Worm (Caenorhabditis elegans) whole organism, young adult: Measurements from ENCODE around the gene srw-67.

ENCODE experiments used
- F55B11.4 ChIP-seq: sonication (generic microtip); optimal IDR thresholded peaks from 2 replicates; lab custom pipeline; 2016; ENCODE audit warnings: missing compliant biosample characterization, missing genetic modification characterization, borderline replicate concordance; ENCODE audit not compliant: insufficient read depth
- K11D2.4 ChIP-seq: fragments of 200-800 bp; sonication (Bioruptor generic); IDR thresholded peaks from 2 replicates; pipeline ENCODE4 v1.3.6; 2022; ENCODE audit warnings: missing genetic modification reagents, missing genetic modification characterization, missing compliant biosample characterization
- hrde-1 ChIP-seq: sonication (generic microtip); optimal IDR thresholded peaks from 2 replicates; lab custom pipeline; 2016; ENCODE audit warnings: missing genetic modification characterization, mild to moderate bottlenecking, missing compliant biosample characterization, moderate library complexity, missing genotype, missing genetic modification reagents, borderline replicate concordance
- lin-40 ChIP-seq: sonication (generic microtip); optimal IDR thresholded peaks from 2 replicates; lab custom pipeline; 2016; ENCODE audit warnings: missing genetic modification characterization, mild to moderate bottlenecking, missing compliant biosample characterization, missing genotype, missing genetic modification reagents
- pha-4 ChIP-seq: fragments of 150-350 bp; sonication (generic microtip); optimal IDR thresholded peaks from 2 replicates; lab custom pipeline; 2014; ENCODE audit warnings: missing biosample characterization, missing genetic modification reagents, missing genetic modification characterization
- sea-2 ChIP-seq: fragments of 200-800 bp; sonication (Bioruptor generic); IDR thresholded peaks from 2 replicates; pipeline ENCODE4 v1.3.6; 2022; ENCODE audit warnings: missing genetic modification characterization, missing compliant biosample characterization
- snpc-1.1 ChIP-seq: sonication (generic microtip); optimal IDR thresholded peaks from 2 replicates; lab custom pipeline; 2017; ENCODE audit warnings: missing genetic modification characterization, mild to moderate bottlenecking, missing compliant biosample characterization, antibody characterized with exemption, moderate library complexity, missing genotype, missing genetic modification reagents; ENCODE audit not compliant: insufficient read depth
- snpc-4 ChIP-seq, 5 experiments: fragments of 150-350 bp in 1 of 5; sonication (generic microtip) in 4 of 5; optimal IDR thresholded peaks; 2 replicates each; lab custom pipeline; 2014 to 2018; ENCODE audit warnings: missing genetic modification characterization in 5 of 5, missing biosample characterization in 3 of 5, antibody characterized with exemption in 2 of 5, mild to moderate bottlenecking in 2 of 5, missing compliant biosample characterization in 2 of 5, missing genotype in 2 of 5, moderate library complexity in 2 of 5, missing genetic modification reagents in 1 of 5
- unc-62 ChIP-seq: fragments of 150-350 bp; optimal IDR thresholded peaks from 2 replicates; lab custom pipeline; 2014; ENCODE audit warnings: missing biosample characterization, missing genetic modification reagents, missing genetic modification characterization

DNA sequence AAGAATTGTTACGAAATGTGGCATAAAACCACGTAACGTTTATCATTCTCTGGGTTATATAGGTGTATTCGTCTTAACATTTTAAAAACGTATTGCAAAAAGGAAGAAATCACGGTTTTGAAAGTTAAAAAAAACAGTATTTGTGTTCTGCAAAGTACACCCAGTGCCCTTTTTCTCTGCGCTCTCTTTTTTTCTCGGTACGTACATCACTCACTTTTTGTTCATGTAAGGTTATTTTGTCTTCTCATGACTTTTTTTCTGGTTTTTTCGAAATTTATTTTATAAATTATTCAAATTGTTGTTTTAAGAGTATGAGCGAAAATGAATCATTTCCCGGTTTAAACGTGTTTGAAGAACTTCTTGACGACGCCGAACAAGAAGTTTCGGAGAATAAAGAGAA, 29.5 kb downstream of the srw-67 start, which contains the start of gene F25E5.5:
- TF ChIP-seq K11D2.4 (GFP tag; lab: Robert Waterston, UW) (no peak), sea-2 (no peak), unc-62 (GFP tag; lab: Kevin White, UChicago) (no peak), F55B11.4 (tag; lab: Kevin White, UChicago) (no peak), snpc-1.1 (tag; lab: Kevin White, UChicago) (no peak), snpc-4 (GFP tag; optimal IDR thresholded peaks at IDR 0.05; lab: Kevin White, UChicago) (no peak), snpc-4 (tag; optimal IDR thresholded peaks at IDR 0.05; lab: Kevin White, UChicago) (no peak), pha-4 (tag; lab: Kevin White, UChicago) (no peak), lin-40 (no peak), hrde-1 (tag; lab: Kevin White, UChicago) (no peak)
